Worm (Caenorhabditis elegans) whole organism, L1 larva: ENCODE measurements around the gene C02H6.3.

Source experiments
- C16A3.4 ChIP-seq: fragments of 150-350 bp; optimal IDR thresholded peaks from 2 replicates; lab custom pipeline; 2014; ENCODE audit warnings: missing biosample characterization, missing genetic modification characterization
- C34B4.2 ChIP-seq: sonication (generic microtip); optimal IDR thresholded peaks from 2 replicates; lab custom pipeline; 2017; ENCODE audit warnings: mild to moderate bottlenecking, missing genetic modification characterization, missing compliant biosample characterization
- F16B12.6 ChIP-seq: fragments of 150-350 bp; optimal IDR thresholded peaks from 2 replicates; lab custom pipeline; 2014; ENCODE audit warnings: missing biosample characterization, missing genetic modification characterization
- Y116A8C.19 ChIP-seq: sonication (generic microtip); optimal IDR thresholded peaks from 2 replicates; lab custom pipeline; 2016; ENCODE audit warnings: missing compliant biosample characterization, missing genetic modification characterization, borderline replicate concordance
- alr-1 ChIP-seq: fragments of 200-800 bp; sonication (Bioruptor generic); optimal IDR thresholded peaks from 2 replicates; lab custom pipeline; 2018; ENCODE audit warnings: borderline replicate concordance, mild to moderate bottlenecking, missing genetic modification characterization, missing compliant biosample characterization
- aly-2 ChIP-seq: fragments of 150-350 bp; optimal IDR thresholded peaks from 2 replicates; lab custom pipeline; 2014; ENCODE audit warnings: missing biosample characterization, missing genetic modification characterization
- blmp-1 ChIP-seq: fragments of 150-350 bp; optimal IDR thresholded peaks from 2 replicates; lab custom pipeline; 2014; ENCODE audit warnings: missing biosample characterization, missing genetic modification characterization
- ceh-63 ChIP-seq: fragments of 200-800 bp; sonication (Bioruptor generic); optimal IDR thresholded peaks from 2 replicates; lab custom pipeline; 2018; ENCODE audit warnings: mild to moderate bottlenecking, missing genetic modification characterization, missing compliant biosample characterization
- ceh-82 ChIP-seq, 3 experiments: fragments of 150-350 bp in 1 of 3; sonication (generic microtip) in 2 of 3; optimal IDR thresholded peaks; 2 replicates each; lab custom pipeline; 2014 to 2017; ENCODE audit warnings: missing biosample characterization in 3 of 3, missing genetic modification characterization in 3 of 3
- ceh-88 ChIP-seq: fragments of 200-800 bp; sonication (Bioruptor generic); IDR thresholded peaks from 2 replicates; pipeline ENCODE4 v1.3.6; 2022; ENCODE audit warnings: missing genetic modification characterization, missing compliant biosample characterization
- dpl-1 ChIP-seq, 3 experiments: fragments of 150-350 bp in 2 of 3; sonication (generic microtip) in 1 of 3; optimal IDR thresholded peaks; 2 replicates each; lab custom pipeline; 2014 to 2017; ENCODE audit warnings: missing biosample characterization in 3 of 3, missing genetic modification characterization in 3 of 3, missing genetic modification reagents in 3 of 3
- dsc-1 ChIP-seq: sonication (generic microtip); optimal IDR thresholded peaks from 2 replicates; lab custom pipeline; 2016; ENCODE audit warnings: mild to moderate bottlenecking, missing genetic modification characterization, missing compliant biosample characterization
- efl-1 ChIP-seq, 4 experiments: fragments of 150-350 bp; optimal IDR thresholded peaks in 3 of 4; peaks in 1 of 4; 1 replicate in 1 of 4; 2 replicates in 3 of 4; lab custom pipeline; 2014; ENCODE audit warnings: missing biosample characterization in 2 of 4, missing genetic modification characterization in 2 of 4, missing genetic modification reagents in 2 of 4
- egl-13 ChIP-seq: sonication (generic microtip); optimal IDR thresholded peaks from 2 replicates; lab custom pipeline; 2016; ENCODE audit warnings: missing genotype, missing genetic modification reagents, missing genetic modification characterization, missing compliant biosample characterization
- elt-2 ChIP-seq: sonication (generic microtip); optimal IDR thresholded peaks from 2 replicates; lab custom pipeline; 2016; ENCODE audit warnings: missing genetic modification characterization, mild to moderate bottlenecking, inconsistent platforms, missing compliant biosample characterization, missing genetic modification reagents
- elt-3 ChIP-seq, 6 experiments: fragments of 150-350 bp in 1 of 6; sonication (generic microtip); optimal IDR thresholded peaks; 2 replicates each; lab custom pipeline; 2017 to 2018; ENCODE audit warnings: missing biosample characterization in 6 of 6, missing genetic modification characterization in 6 of 6, inconsistent platforms in 1 of 6
- fkh-4 ChIP-seq: sonication (generic microtip); optimal IDR thresholded peaks from 2 replicates; lab custom pipeline; 2016; ENCODE audit warnings: missing compliant biosample characterization, missing genetic modification characterization, borderline replicate concordance
- fkh-8 ChIP-seq: sonication (generic microtip); optimal IDR thresholded peaks from 2 replicates; lab custom pipeline; 2016; ENCODE audit warnings: mild to moderate bottlenecking, missing genetic modification characterization, missing compliant biosample characterization
- fos-1 ChIP-seq: fragments of 150-350 bp; optimal IDR thresholded peaks from 2 replicates; lab custom pipeline; 2014; ENCODE audit warnings: missing biosample characterization, missing genetic modification characterization
- grh-1 ChIP-seq: fragments of 200-800 bp; sonication (Bioruptor generic); IDR thresholded peaks from 2 replicates; pipeline ENCODE4 v1.3.6; 2022; ENCODE audit warnings: missing genetic modification reagents, missing genetic modification characterization, missing compliant biosample characterization
- hlh-17 ChIP-seq: fragments of 200-800 bp; sonication (Bioruptor generic); optimal IDR thresholded peaks from 2 replicates; lab custom pipeline; 2018; ENCODE audit warnings: missing genetic modification characterization, mild to moderate bottlenecking, missing compliant biosample characterization, moderate library complexity, borderline replicate concordance
- hpl-2 ChIP-seq: fragments of 150-350 bp; optimal IDR thresholded peaks from 2 replicates; lab custom pipeline; 2014; ENCODE audit warnings: missing biosample characterization, missing genetic modification reagents, missing genetic modification characterization
- irx-1 ChIP-seq: sonication (generic microtip); optimal IDR thresholded peaks from 2 replicates; lab custom pipeline; 2016; ENCODE audit warnings: missing genetic modification characterization, missing compliant biosample characterization
- lin-13 ChIP-seq: fragments of 150-350 bp; optimal IDR thresholded peaks from 2 replicates; lab custom pipeline; 2014; ENCODE audit warnings: missing biosample characterization, missing genetic modification reagents, missing genetic modification characterization
- lin-14 ChIP-seq: fragments of 200-800 bp; sonication (Bioruptor generic); optimal IDR thresholded peaks from 2 replicates; lab custom pipeline; 2018; ENCODE audit warnings: mild to moderate bottlenecking, missing genetic modification characterization, moderate library complexity, missing compliant biosample characterization
- lin-15B ChIP-seq: fragments of 150-350 bp; sonication (generic microtip); optimal IDR thresholded peaks from 3 replicates; lab custom pipeline; 2014; ENCODE audit warnings: missing biosample characterization, missing genetic modification characterization
- lin-35 ChIP-seq, 2 experiments: fragments of 150-350 bp; optimal IDR thresholded peaks; 2 replicates each; lab custom pipeline; 2014; ENCODE audit warnings: missing biosample characterization in 2 of 2, missing genetic modification characterization in 2 of 2, missing genetic modification reagents in 2 of 2
- mab-9 ChIP-seq: fragments of 200-800 bp; sonication (Bioruptor generic); IDR thresholded peaks from 2 replicates; pipeline ENCODE4 v1.3.6; 2022; ENCODE audit warnings: missing genetic modification reagents, missing genetic modification characterization, missing compliant biosample characterization
- mdl-1 ChIP-seq, 2 experiments: fragments of 150-350 bp; optimal IDR thresholded peaks; 2 replicates each; lab custom pipeline; 2014 to 2017; ENCODE audit warnings: missing biosample characterization in 2 of 2, missing genetic modification characterization in 2 of 2, inconsistent platforms in 1 of 2
- mep-1 ChIP-seq: fragments of 150-350 bp; optimal IDR thresholded peaks from 2 replicates; lab custom pipeline; 2014; ENCODE audit warnings: missing biosample characterization, missing genetic modification characterization
- nhr-11 ChIP-seq: fragments of 150-350 bp; optimal IDR thresholded peaks from 2 replicates; lab custom pipeline; 2014; ENCODE audit warnings: missing biosample characterization, missing genetic modification characterization
- nhr-20 ChIP-seq: sonication (generic microtip); optimal IDR thresholded peaks from 2 replicates; lab custom pipeline; 2016; ENCODE audit warnings: mild to moderate bottlenecking, missing genetic modification characterization, missing compliant biosample characterization
- nhr-237 ChIP-seq: fragments of 150-350 bp; optimal IDR thresholded peaks from 2 replicates; lab custom pipeline; 2014; ENCODE audit warnings: missing biosample characterization, missing genetic modification characterization
- nhr-71 ChIP-seq: sonication (generic microtip); optimal IDR thresholded peaks from 2 replicates; lab custom pipeline; 2016; ENCODE audit warnings: mild to moderate bottlenecking, missing genetic modification characterization, moderate library complexity, missing compliant biosample characterization
- nhr-84 ChIP-seq: sonication (generic microtip); optimal IDR thresholded peaks from 2 replicates; lab custom pipeline; 2017; ENCODE audit warnings: missing biosample characterization, missing genetic modification characterization
- nhr-85 ChIP-seq: sonication (generic microtip); peaks from one replicate; lab custom pipeline; 2016; ENCODE audit warnings: missing genetic modification characterization, inconsistent platforms, missing compliant biosample characterization
- nhr-90 ChIP-seq: sonication (generic microtip); optimal IDR thresholded peaks from 2 replicates; lab custom pipeline; 2016; ENCODE audit warnings: mild to moderate bottlenecking, missing genetic modification characterization, missing compliant biosample characterization; ENCODE audit not compliant: poor library complexity
- pqm-1 ChIP-seq: sonication (generic microtip); optimal IDR thresholded peaks from 3 replicates; lab custom pipeline; 2017; ENCODE audit warnings: missing biosample characterization, missing genetic modification characterization
- rnt-1 ChIP-seq: sonication (generic microtip); optimal IDR thresholded peaks from 2 replicates; lab custom pipeline; 2016; ENCODE audit warnings: mild to moderate bottlenecking, missing genetic modification characterization, moderate library complexity, missing compliant biosample characterization
- skn-1 ChIP-seq: fragments of 150-350 bp; optimal IDR thresholded peaks from 2 replicates; lab custom pipeline; 2014; ENCODE audit warnings: missing biosample characterization, missing genetic modification characterization
- snu-23 ChIP-seq: sonication (generic microtip); optimal IDR thresholded peaks from 2 replicates; lab custom pipeline; 2016; ENCODE audit warnings: missing genetic modification characterization, missing compliant biosample characterization
- sptf-1 ChIP-seq: fragments of 150-350 bp; optimal IDR thresholded peaks from 2 replicates; lab custom pipeline; 2014; ENCODE audit warnings: missing biosample characterization, missing genetic modification characterization
- swsn-7 ChIP-seq: sonication (generic microtip); optimal IDR thresholded peaks from 2 replicates; lab custom pipeline; 2016; ENCODE audit warnings: missing genetic modification characterization, missing compliant biosample characterization
- tbx-2 ChIP-seq: sonication (generic microtip); optimal IDR thresholded peaks from 2 replicates; lab custom pipeline; 2016; ENCODE audit warnings: missing genetic modification characterization, missing compliant biosample characterization
- tlp-1 ChIP-seq: fragments of 150-350 bp; optimal IDR thresholded peaks from 2 replicates; lab custom pipeline; 2014; ENCODE audit warnings: missing biosample characterization, missing genetic modification characterization
- unc-130 ChIP-seq: fragments of 150-350 bp; optimal IDR thresholded peaks from 2 replicates; lab custom pipeline; 2017; ENCODE audit warnings: missing biosample characterization, missing genetic modification characterization, inconsistent platforms
- vab-15 ChIP-seq: sonication (generic microtip); optimal IDR thresholded peaks from 2 replicates; lab custom pipeline; 2017; ENCODE audit warnings: missing genotype, mild to moderate bottlenecking, missing genetic modification characterization, missing compliant biosample characterization
- zag-1 ChIP-seq: fragments of 150-350 bp; optimal IDR thresholded peaks from 2 replicates; lab custom pipeline; 2014; ENCODE audit warnings: missing biosample characterization, missing genetic modification characterization
- zip-4 ChIP-seq: fragments of 200-800 bp; sonication (Bioruptor generic); optimal IDR thresholded peaks from 2 replicates; lab custom pipeline; 2018; ENCODE audit warnings: mild to moderate bottlenecking, missing genetic modification characterization, moderate library complexity, missing compliant biosample characterization

The C02H6.3 gene

DNA sequence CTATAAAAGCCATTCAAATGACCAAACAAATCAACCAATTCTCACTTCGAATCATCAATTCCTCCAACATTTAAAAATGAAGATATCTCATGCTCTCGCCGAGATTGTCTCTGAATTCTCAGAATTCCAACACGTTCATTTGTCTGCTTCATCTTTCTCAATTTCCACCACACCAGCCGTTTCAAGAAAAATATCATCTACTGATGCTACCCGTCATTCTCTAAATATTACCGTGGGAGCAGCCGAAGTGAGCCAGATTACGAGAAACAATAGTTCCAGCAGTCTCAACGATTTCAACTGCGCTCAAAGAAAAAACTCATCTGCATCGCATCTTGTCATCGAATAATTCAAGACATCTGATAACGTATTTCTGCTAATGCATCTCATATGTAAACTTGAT, 27.3 kb upstream of the C02H6.3 start, which contains the start of gene F18E3.12:
Gene F18E3.12 (plus strand): TSS at position 77 of the 400 bp plus-strand sequence.
- TF ChIP-seq lin-35 (GFP tag; optimal IDR thresholded peaks at IDR 0.05; lab: Kevin White, UChicago) = peak in 1 of 2 experiments; percentile 12
- no peak for TF ChIP-seq fkh-4 (tag; lab: Kevin White, UChicago)

DNA sequence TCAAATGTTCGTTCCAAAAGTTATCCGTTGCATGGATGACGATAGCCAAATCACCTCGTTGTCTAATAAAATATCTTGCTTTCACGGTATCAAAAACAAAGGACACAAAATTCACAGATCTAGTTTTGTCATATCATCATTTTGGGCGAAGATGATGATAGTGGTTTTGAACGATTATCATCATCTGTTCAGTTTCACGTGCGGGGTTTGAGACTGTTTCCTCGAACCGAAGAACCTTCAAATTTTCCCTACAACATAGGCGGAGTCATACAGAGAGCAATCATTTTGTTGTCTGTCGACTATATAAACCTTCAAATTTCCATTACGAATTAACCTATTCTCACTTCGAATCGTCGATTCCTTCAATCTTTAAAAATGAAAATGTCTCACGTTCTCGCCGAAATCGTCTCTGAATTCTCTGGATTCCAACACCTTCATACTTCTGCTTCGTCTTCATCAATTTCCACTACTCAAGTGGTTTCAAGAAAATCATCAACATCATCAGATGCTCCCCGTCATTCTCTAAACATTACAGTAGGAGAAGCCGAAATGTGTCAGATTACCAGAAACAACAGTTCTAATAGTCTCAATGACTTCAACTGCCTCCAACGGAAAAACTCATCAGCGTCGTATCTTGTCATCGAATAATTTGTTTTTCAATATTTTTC, 25.6 kb upstream of the C02H6.3 start, which contains the start of gene F18E3.11:
Gene F18E3.11 (plus strand): TSS at position 376 of the 668 bp plus-strand sequence.
- TF ChIP-seq lin-15B = no peak
- no peak for TF ChIP-seq lin-14 (GFP tag; lab: Kevin White, UChicago)
- TF ChIP-seq lin-13 (GFP tag; lab: Kevin White, UChicago) = no peak
- TF ChIP-seq aly-2 (tag; lab: Kevin White, UChicago) = no peak
- no peak for TF ChIP-seq mep-1 (tag; lab: Kevin White, UChicago)
- no peak for TF ChIP-seq nhr-90 (tag; lab: Kevin White, UChicago)
- no peak for TF ChIP-seq rnt-1 (tag; lab: Kevin White, UChicago)
- TF ChIP-seq mab-9 (GFP tag; lab: Robert Waterston, UW) = no peak
- TF ChIP-seq elt-3 (tag; optimal IDR thresholded peaks at IDR 0.05; lab: Kevin White, UChicago) = peak in 3 of 6 experiments; percentile 31 to 88 (median 60)
- TF ChIP-seq Y116A8C.19 (tag; lab: Kevin White, UChicago) = no peak
- no peak for TF ChIP-seq alr-1 (tag; lab: Kevin White, UChicago)
- TF ChIP-seq zag-1 (tag; lab: Kevin White, UChicago) = no peak
- TF ChIP-seq C34B4.2 (tag; lab: Kevin White, UChicago) = no peak
- no peak for TF ChIP-seq elt-2 (tag; lab: Kevin White, UChicago)
- peak in 1 of 2 experiments; percentile 26 for TF ChIP-seq lin-35 (GFP tag; optimal IDR thresholded peaks at IDR 0.05; lab: Kevin White, UChicago)
- TF ChIP-seq blmp-1 (tag; lab: Kevin White, UChicago) = peak; percentile 67
- no peak for TF ChIP-seq dsc-1 (tag; lab: Kevin White, UChicago)
- no peak for TF ChIP-seq F16B12.6
- TF ChIP-seq pqm-1 (tag; lab: Kevin White, UChicago) = no peak
- TF ChIP-seq snu-23 (GFP tag; lab: Kevin White, UChicago) = peak; percentile 69
- TF ChIP-seq tbx-2 = peak; percentile 47
- peak; percentile 74 for TF ChIP-seq nhr-71 (tag; lab: Kevin White, UChicago)
- TF ChIP-seq efl-1 (optimal IDR thresholded peaks at IDR 0.05; lab: Kevin White, UChicago) = no peak
- TF ChIP-seq efl-1 (GFP tag; optimal IDR thresholded peaks at IDR 0.05 in 1 of 2; lab: Kevin White, UChicago) = peak in 1 of 2 experiments; percentile 91
- peak; percentile 87 for TF ChIP-seq skn-1
- TF ChIP-seq zip-4 (GFP tag; lab: Kevin White, UChicago) = no peak
- no peak for TF ChIP-seq ceh-88 (GFP tag; lab: Robert Waterston, UW)
- TF ChIP-seq nhr-84 (tag; lab: Kevin White, UChicago) = no peak
- peak; percentile 88 for TF ChIP-seq nhr-20 (tag; lab: Kevin White, UChicago)
- TF ChIP-seq sptf-1 (tag; lab: Kevin White, UChicago) = no peak
- TF ChIP-seq grh-1 (GFP tag; lab: Robert Waterston, UW) = 0 out of 2 replicates have a peak, but pooled peaks have one; percentile 26
- TF ChIP-seq irx-1 (tag; lab: Kevin White, UChicago) = no peak
- no peak for TF ChIP-seq hlh-17
- TF ChIP-seq tlp-1 (tag; lab: Kevin White, UChicago) = no peak
- TF ChIP-seq nhr-237 (tag; lab: Kevin White, UChicago) = no peak
- TF ChIP-seq egl-13 = no peak
- peak; percentile 90 for TF ChIP-seq nhr-85
- no peak for TF ChIP-seq fos-1 (tag; lab: Kevin White, UChicago)
- TF ChIP-seq vab-15 (tag; lab: Kevin White, UChicago) = no peak
- no peak for TF ChIP-seq nhr-11
- TF ChIP-seq fkh-8 (tag; lab: Kevin White, UChicago) = no peak
- peak in 1 of 2 experiments; percentile 64 for TF ChIP-seq mdl-1 (tag; optimal IDR thresholded peaks at IDR 0.05; lab: Kevin White, UChicago)
- TF ChIP-seq ceh-63 (GFP tag; lab: Kevin White, UChicago) = no peak
- TF ChIP-seq swsn-7 (tag; lab: Kevin White, UChicago) = no peak
- TF ChIP-seq dpl-1 (GFP tag; optimal IDR thresholded peaks at IDR 0.05; lab: Kevin White, UChicago) = no peak
- TF ChIP-seq unc-130 (tag; lab: Kevin White, UChicago) = peak; percentile 16
- no peak for TF ChIP-seq C16A3.4 (tag; lab: Kevin White, UChicago)
- no peak for TF ChIP-seq ceh-82 (tag; optimal IDR thresholded peaks at IDR 0.05; lab: Kevin White, UChicago)
- no peak for TF ChIP-seq hpl-2
